Fruit fly (Drosophila melanogaster) S2 (cell line): ENCODE data around the gene GV1.

ENCODE experiments used
- CG8478 ChIP-seq: fragments of >200 bp; optimal IDR thresholded peaks from 2 replicates; lab custom pipeline; 2018
- CTCF ChIP-seq, 2 experiments: fragments of >200 bp; optimal IDR thresholded peaks; 2 replicates each; lab custom pipeline; 2018

dm6 chr3L:1816614-1817013 is 6.2 kb downstream of the GV1 start:
- TF ChIP-seq CTCF (optimal IDR thresholded peaks at IDR 0.05; lab: Kevin White, UChicago): no peak
- TF ChIP-seq CG8478 (lab: Kevin White, UChicago): no peak
